Worm (Caenorhabditis elegans) whole organism, early embryonic: ENCODE measurements around the gene srg-60.

Experiments
- hnd-1 ChIP-seq: sonication (generic microtip); optimal IDR thresholded peaks from 2 replicates; lab custom pipeline; 2016; ENCODE audit warnings: missing genetic modification characterization, missing compliant biosample characterization
- scrt-1 ChIP-seq: fragments of 200-800 bp; sonication (Bioruptor generic); IDR thresholded peaks from 2 replicates; pipeline ENCODE4 v1.3.6; 2022; ENCODE audit warnings: missing genetic modification characterization, missing compliant biosample characterization
- sea-1 ChIP-seq: fragments of 200-800 bp; sonication (Bioruptor generic); conservative IDR thresholded peaks from 2 replicates; pipeline ENCODE4 v1.3.6; 2022; ENCODE audit warnings: missing genetic modification characterization, missing compliant biosample characterization
- tbx-11 ChIP-seq: fragments of 200-800 bp; sonication (Bioruptor generic); IDR thresholded peaks from 2 replicates; pipeline ENCODE4 v1.3.6; 2022; ENCODE audit warnings: missing genetic modification characterization, missing compliant biosample characterization

ce11 chrV:2728236-2728635 is 5.8 kb upstream of the srg-60 start, which contains the start of gene str-33:
- TF ChIP-seq tbx-11 (GFP tag; lab: Robert Waterston, UW): no peak
- TF ChIP-seq sea-1: no peak
- TF ChIP-seq scrt-1 (GFP tag; lab: Robert Waterston, UW): no peak
- no peak for TF ChIP-seq hnd-1
